Worm (Caenorhabditis elegans): ENCODE measurements around the gene C06H5.14.
"Not testable (repeated sequence)": the region's sequence is repeated elsewhere in the genome, so short reads cannot be mapped to it uniquely, and the experiment has no call there.

The C06H5.14 gene

ce11 chrV:17903829-17904228 is at the start of gene C06H5.14:
Gene C06H5.14 (plus strand): TSS chrV:17904129.
- not testable (repeated sequence) for TF ChIP-seq med-1 (GFP tag; optimal IDR thresholded peaks at IDR 0.05; ENCODE audit: insufficient read depth); ztf-29 (GFP tag; IDR thresholded peaks at IDR 0.05); tab-1 (GFP tag; IDR thresholded peaks at IDR 0.05)

- no peak for TF ChIP-seq T22C8.4 (GFP tag; IDR thresholded peaks at IDR 0.05)
- no peak for TF ChIP-seq ztf-29 (GFP tag; IDR thresholded peaks at IDR 0.05)
- TF ChIP-seq klf-2 (GFP tag; conservative IDR thresholded peaks at IDR 0.05): no peak
- no peak for TF ChIP-seq ref-1 (GFP tag; conservative IDR thresholded peaks at IDR 0.05)
- no peak for TF ChIP-seq cog-1 (tag; optimal IDR thresholded peaks at IDR 0.05)
- TF ChIP-seq flt-1 (GFP tag; IDR thresholded peaks at IDR 0.05): no peak
These were observed 48.0 kb upstream of the C06H5.14 start, which contains the start of gene tcc-1 for ce11 chrV:17855889-17856288. Gene tcc-1 (minus strand): TSS chrV:17855989.

- TF ChIP-seq ztf-29 (GFP tag; IDR thresholded peaks at IDR 0.05): no peak
- TF ChIP-seq klf-2 (GFP tag; conservative IDR thresholded peaks at IDR 0.05): no peak
- no peak for TF ChIP-seq T22C8.4 (GFP tag; IDR thresholded peaks at IDR 0.05)
- no peak for TF ChIP-seq ztf-23 (GFP tag; IDR thresholded peaks at IDR 0.05)
- no peak for TF ChIP-seq cog-1 (tag; optimal IDR thresholded peaks at IDR 0.05)
- no peak for TF ChIP-seq tab-1 (GFP tag; IDR thresholded peaks at IDR 0.05)
- no peak for TF ChIP-seq ref-1 (GFP tag; conservative IDR thresholded peaks at IDR 0.05)
- no peak for TF ChIP-seq med-1 (GFP tag; optimal IDR thresholded peaks at IDR 0.05; ENCODE audit: insufficient read depth)
- TF ChIP-seq flt-1 (GFP tag; IDR thresholded peaks at IDR 0.05): no peak
These were observed 46.0 kb upstream of the C06H5.14 start for ce11 chrV:17857901-17858300.

ce11 chrV:17859065-17859464 is 44.9 kb upstream of the C06H5.14 start:
- TF ChIP-seq ztf-29 (GFP tag; IDR thresholded peaks at IDR 0.05) (no peak), T22C8.4 (GFP tag; IDR thresholded peaks at IDR 0.05) (no peak), ztf-23 (GFP tag; IDR thresholded peaks at IDR 0.05) (no peak), flt-1 (GFP tag; IDR thresholded peaks at IDR 0.05) (no peak), klf-2 (GFP tag; conservative IDR thresholded peaks at IDR 0.05) (no peak), tab-1 (GFP tag; IDR thresholded peaks at IDR 0.05) (no peak), med-1 (GFP tag; optimal IDR thresholded peaks at IDR 0.05; ENCODE audit: insufficient read depth) (no peak), cog-1 (tag; optimal IDR thresholded peaks at IDR 0.05) (no peak), ref-1 (GFP tag; conservative IDR thresholded peaks at IDR 0.05) (no peak)

- TF ChIP-seq ref-1 (GFP tag; conservative IDR thresholded peaks at IDR 0.05): no peak
- no peak for TF ChIP-seq tab-1 (GFP tag; IDR thresholded peaks at IDR 0.05)
- TF ChIP-seq cog-1 (tag; optimal IDR thresholded peaks at IDR 0.05): no peak
- TF ChIP-seq klf-2 (GFP tag; conservative IDR thresholded peaks at IDR 0.05): no peak
- no peak for TF ChIP-seq ztf-29 (GFP tag; IDR thresholded peaks at IDR 0.05)
- no peak for TF ChIP-seq flt-1 (GFP tag; IDR thresholded peaks at IDR 0.05)
- no peak for TF ChIP-seq ztf-23 (GFP tag; IDR thresholded peaks at IDR 0.05)
- no peak for TF ChIP-seq med-1 (GFP tag; optimal IDR thresholded peaks at IDR 0.05; ENCODE audit: insufficient read depth)
- no peak for TF ChIP-seq T22C8.4 (GFP tag; IDR thresholded peaks at IDR 0.05)
These were observed 44.4 kb upstream of the C06H5.14 start for ce11 chrV:17859519-17859918.

- TF ChIP-seq ztf-23 (GFP tag; IDR thresholded peaks at IDR 0.05); flt-1 (GFP tag; IDR thresholded peaks at IDR 0.05); klf-2 (GFP tag; conservative IDR thresholded peaks at IDR 0.05): not testable (repeated sequence)
These were observed 38.6 kb upstream of the C06H5.14 start, which contains the start of gene Y59A8A.8 for ce11 chrV:17865309-17865708. Gene Y59A8A.8 (plus strand): TSS chrV:17865609.

- TF ChIP-seq ztf-29 (GFP tag; IDR thresholded peaks at IDR 0.05): no peak
- no peak for TF ChIP-seq med-1 (GFP tag; optimal IDR thresholded peaks at IDR 0.05; ENCODE audit: insufficient read depth)
- no peak for TF ChIP-seq ref-1 (GFP tag; conservative IDR thresholded peaks at IDR 0.05)
- no peak for TF ChIP-seq T22C8.4 (GFP tag; IDR thresholded peaks at IDR 0.05)
- no peak for TF ChIP-seq klf-2 (GFP tag; conservative IDR thresholded peaks at IDR 0.05)
- no peak for TF ChIP-seq cog-1 (tag; optimal IDR thresholded peaks at IDR 0.05)
- TF ChIP-seq tab-1 (GFP tag; IDR thresholded peaks at IDR 0.05): no peak
- TF ChIP-seq flt-1 (GFP tag; IDR thresholded peaks at IDR 0.05): no peak
- TF ChIP-seq ztf-23 (GFP tag; IDR thresholded peaks at IDR 0.05): no peak
These were observed 33.4 kb upstream of the C06H5.14 start, which contains the start of gene csn-1 for ce11 chrV:17870569-17870968. Gene csn-1 (minus strand): TSS chrV:17870651.

ce11 chrV:17871049-17871448 is 32.9 kb upstream of the C06H5.14 start, which contains the start of gene phf-14:
Gene phf-14 (plus strand): TSS chrV:17871393.
- TF ChIP-seq klf-2 (GFP tag; conservative IDR thresholded peaks at IDR 0.05) (no peak), ztf-23 (GFP tag; IDR thresholded peaks at IDR 0.05) (no peak), flt-1 (GFP tag; IDR thresholded peaks at IDR 0.05) (no peak), ztf-29 (GFP tag; IDR thresholded peaks at IDR 0.05) (no peak), tab-1 (GFP tag; IDR thresholded peaks at IDR 0.05) (no peak), T22C8.4 (GFP tag; IDR thresholded peaks at IDR 0.05) (no peak), ref-1 (GFP tag; conservative IDR thresholded peaks at IDR 0.05) (no peak), cog-1 (tag; optimal IDR thresholded peaks at IDR 0.05) (no peak), med-1 (GFP tag; optimal IDR thresholded peaks at IDR 0.05; ENCODE audit: insufficient read depth) (no peak)

- no peak for TF ChIP-seq T22C8.4 (GFP tag; IDR thresholded peaks at IDR 0.05)
- TF ChIP-seq ztf-29 (GFP tag; IDR thresholded peaks at IDR 0.05): no peak
These were observed 15.0 kb upstream of the C06H5.14 start, which contains the start of gene C06H5.6 for ce11 chrV:17888939-17889338. Gene C06H5.6 (minus strand): TSS chrV:17888984.

- TF ChIP-seq cog-1 (tag; optimal IDR thresholded peaks at IDR 0.05) (no peak), T22C8.4 (GFP tag; IDR thresholded peaks at IDR 0.05) (no peak), ztf-29 (GFP tag; IDR thresholded peaks at IDR 0.05) (no peak), med-1 (GFP tag; optimal IDR thresholded peaks at IDR 0.05; ENCODE audit: insufficient read depth) (no peak), flt-1 (GFP tag; IDR thresholded peaks at IDR 0.05) (no peak), ztf-23 (GFP tag; IDR thresholded peaks at IDR 0.05) (no peak)
These were observed 12.6 kb upstream of the C06H5.14 start for ce11 chrV:17891317-17891716.

All from whole organism, midembryonic.